Fruit fly (Drosophila melanogaster) whole organism, embryonic: ENCODE measurements around the gene Mad.

ENCODE experiments used
- Bgb ChIP-seq: fragments of 200-800 bp; sonication (Bioruptor generic); IDR thresholded peaks from 2 replicates; pipeline ENCODE4 v1.3.6; 2022; ENCODE audit warnings: missing biosample characterization, missing genetic modification characterization; ENCODE audit not compliant: partially characterized antibody
- CG10209 ChIP-seq: fragments of 200-800 bp; sonication (Bioruptor generic); optimal IDR thresholded peaks from 3 replicates; lab custom pipeline; 2017; ENCODE audit warnings: missing biosample characterization, mild to moderate bottlenecking, missing genetic modification characterization, missing genetic modification reagents
- CG1024 ChIP-seq: fragments of 200-800 bp; sonication (Bioruptor generic); IDR thresholded peaks from 2 replicates; pipeline ENCODE4 v1.3.6; 2022; ENCODE audit warnings: missing biosample characterization, missing genetic modification characterization
- CG10366 ChIP-seq: fragments of 200-800 bp; sonication (Bioruptor generic); IDR thresholded peaks from 2 replicates; pipeline ENCODE4 v1.3.6; 2022; ENCODE audit warnings: missing biosample characterization, missing genetic modification characterization
- CG10431 ChIP-seq: fragments of 200-800 bp; sonication (Bioruptor generic); optimal IDR thresholded peaks from 3 replicates; lab custom pipeline; 2018; ENCODE audit warnings: missing biosample characterization, mild to moderate bottlenecking, missing genetic modification characterization
- CG10543 ChIP-seq: fragments of 200-800 bp; sonication (Bioruptor generic); optimal IDR thresholded peaks from 3 replicates; lab custom pipeline; 2017; ENCODE audit warnings: missing biosample characterization, mild to moderate bottlenecking, missing genetic modification characterization, moderate library complexity
- CG10654 ChIP-seq: fragments of 200-800 bp; sonication (Bioruptor generic); optimal IDR thresholded peaks from 2 replicates; lab custom pipeline; 2016; ENCODE audit warnings: missing biosample characterization, missing genetic modification characterization
- CG12104 ChIP-seq: fragments of 200-800 bp; sonication (Bioruptor generic); optimal IDR thresholded peaks from 3 replicates; lab custom pipeline; 2016; ENCODE audit warnings: missing biosample characterization, missing genetic modification characterization
- CG13287 ChIP-seq: fragments of 200-800 bp; sonication (Bioruptor generic); IDR thresholded peaks from 2 replicates; pipeline ENCODE4 v1.3.6; 2022; ENCODE audit warnings: missing biosample characterization, missing genetic modification characterization; ENCODE audit not compliant: partially characterized antibody
- CG18476 ChIP-seq: fragments of 200-800 bp; sonication (Bioruptor generic); optimal IDR thresholded peaks from 2 replicates; lab custom pipeline; 2016; ENCODE audit warnings: missing biosample characterization, mild to moderate bottlenecking, missing genetic modification characterization
- CG34422 ChIP-seq: fragments of 200-800 bp; sonication (Bioruptor generic); IDR thresholded peaks from 3 replicates; pipeline ENCODE4 v1.3.6; 2022; ENCODE audit warnings: missing biosample characterization, missing genetic modification characterization
- CG3995 ChIP-seq: fragments of 200-800 bp; sonication (Bioruptor generic); optimal IDR thresholded peaks from 3 replicates; lab custom pipeline; 2016; ENCODE audit warnings: missing biosample characterization, missing genetic modification characterization
- CG4360 ChIP-seq: fragments of 200-800 bp; sonication (Bioruptor generic); IDR thresholded peaks from 2 replicates; pipeline ENCODE4 v1.3.6; 2022; ENCODE audit warnings: missing biosample characterization, missing genetic modification characterization
- CG43689 ChIP-seq: fragments of 200-800 bp; sonication (Bioruptor generic); IDR thresholded peaks from 2 replicates; pipeline ENCODE4 v1.3.6; 2022; ENCODE audit warnings: missing biosample characterization, missing genetic modification characterization
- CG4854 ChIP-seq: fragments of 200-800 bp; sonication (Bioruptor generic); optimal IDR thresholded peaks from 2 replicates; lab custom pipeline; 2016; ENCODE audit warnings: missing biosample characterization, missing genetic modification characterization, inconsistent platforms
- CG6272 ChIP-seq: fragments of 200-800 bp; sonication (Bioruptor generic); IDR thresholded peaks from 2 replicates; pipeline ENCODE4 v1.3.6; 2022; ENCODE audit warnings: missing biosample characterization, missing genetic modification characterization
- CG6765 ChIP-seq: fragments of 200-800 bp; sonication (Bioruptor generic); optimal IDR thresholded peaks from 3 replicates; lab custom pipeline; 2017; ENCODE audit warnings: missing biosample characterization, mild to moderate bottlenecking, missing genetic modification characterization
- CG7786 ChIP-seq: fragments of 200-800 bp; sonication (Bioruptor generic); optimal IDR thresholded peaks from 2 replicates; lab custom pipeline; 2016; ENCODE audit warnings: missing biosample characterization, missing genetic modification characterization
- Camta ChIP-seq: fragments of 200-800 bp; sonication (Bioruptor generic); optimal IDR thresholded peaks from 2 replicates; lab custom pipeline; 2016; ENCODE audit warnings: missing biosample characterization, missing genetic modification characterization
- Dll ChIP-seq: fragments of 200-800 bp; sonication (Bioruptor generic); IDR thresholded peaks from 4 replicates; pipeline ENCODE4 v1.3.6; 2022; ENCODE audit warnings: missing biosample characterization, missing genetic modification characterization; ENCODE audit not compliant: partially characterized antibody
- Eip74EF ChIP-seq, 2 experiments: fragments of 200-800 bp in 1 of 2; fragments of >200 bp in 1 of 2; sonication (Bioruptor generic) in 1 of 2; optimal IDR thresholded peaks; 2 replicates each; lab custom pipeline; 2017 to 2019; ENCODE audit warnings: missing biosample characterization in 2 of 2, missing genetic modification characterization in 2 of 2, mild to moderate bottlenecking in 1 of 2, moderate library complexity in 1 of 2
- Fer1 ChIP-seq: fragments of 200-800 bp; sonication (Bioruptor generic); optimal IDR thresholded peaks from 2 replicates; lab custom pipeline; 2017; ENCODE audit warnings: missing biosample characterization, mild to moderate bottlenecking, missing genetic modification characterization
- Fer2 ChIP-seq: fragments of 200-800 bp; sonication (Bioruptor generic); optimal IDR thresholded peaks from 2 replicates; lab custom pipeline; 2018; ENCODE audit warnings: missing biosample characterization, mild to moderate bottlenecking, missing genetic modification characterization, moderate library complexity
- GATAe ChIP-seq: fragments of 200-800 bp; sonication (Bioruptor generic); conservative IDR thresholded peaks from 2 replicates; pipeline ENCODE4 v1.3.6; 2022; ENCODE audit warnings: missing biosample characterization, missing genetic modification characterization
- Hand ChIP-seq: fragments of 200-800 bp; sonication (Bioruptor generic); optimal IDR thresholded peaks from 2 replicates; lab custom pipeline; 2017; ENCODE audit warnings: mild to moderate bottlenecking, missing biosample characterization, missing genetic modification reagents, missing genetic modification characterization
- HmgZ ChIP-seq: fragments of 200-800 bp; sonication (Bioruptor generic); optimal IDR thresholded peaks from 2 replicates; lab custom pipeline; 2018; ENCODE audit warnings: missing biosample characterization, mild to moderate bottlenecking, missing genetic modification characterization
- Hmr ChIP-seq: fragments of 200-800 bp; sonication (Bioruptor generic); optimal IDR thresholded peaks from 3 replicates; lab custom pipeline; 2017; ENCODE audit warnings: mild to moderate bottlenecking, missing biosample characterization, missing genetic modification reagents, missing genetic modification characterization
- Mad ChIP-seq: fragments of 200-800 bp; sonication (Bioruptor generic); optimal IDR thresholded peaks from 2 replicates; lab custom pipeline; 2016; ENCODE audit warnings: missing biosample characterization, missing genetic modification characterization
- Pdp1 ChIP-seq, 2 experiments: fragments of 200-800 bp; sonication (Bioruptor generic); optimal IDR thresholded peaks; 3 replicates each; lab custom pipeline; 2016; ENCODE audit warnings: missing biosample characterization in 2 of 2, missing genetic modification characterization in 2 of 2, mild to moderate bottlenecking in 1 of 2, moderate library complexity in 1 of 2
- Ravus ChIP-seq: fragments of 200-800 bp; sonication (Bioruptor generic); IDR thresholded peaks from 2 replicates; pipeline ENCODE4 v1.3.6; 2022; ENCODE audit warnings: missing biosample characterization, missing genetic modification characterization
- Scr ChIP-seq: fragments of 200-800 bp; sonication (Bioruptor generic); IDR thresholded peaks from 2 replicates; pipeline ENCODE4 v1.3.6; 2022; ENCODE audit warnings: missing biosample characterization, missing genetic modification characterization; ENCODE audit not compliant: partially characterized antibody
- Stat92E ChIP-seq, 3 experiments: fragments of >200 bp in 2 of 3; fragments of 200-800 bp in 1 of 3; sonication (Bioruptor generic) in 1 of 3; optimal IDR thresholded peaks; 2 replicates each; lab custom pipeline; 2017 to 2019; ENCODE audit warnings: missing biosample characterization in 3 of 3, missing genetic modification characterization in 3 of 3, mild to moderate bottlenecking in 1 of 3, moderate library complexity in 1 of 3
- Tbp ChIP-seq: fragments of >200 bp; optimal IDR thresholded peaks from 2 replicates; lab custom pipeline; 2018; ENCODE audit warnings: missing biosample characterization, missing genetic modification characterization
- Usf ChIP-seq: fragments of 200-800 bp; sonication (Bioruptor generic); optimal IDR thresholded peaks from 2 replicates; lab custom pipeline; 2017; ENCODE audit warnings: missing genotype, missing biosample characterization, missing genetic modification characterization
- abd-A ChIP-seq: fragments of 200-800 bp; sonication (Bioruptor generic); optimal IDR thresholded peaks from 3 replicates; lab custom pipeline; 2019; ENCODE audit warnings: missing biosample characterization, mild to moderate bottlenecking, missing genetic modification characterization, moderate library complexity
- amos ChIP-seq: fragments of 200-800 bp; sonication (Bioruptor generic); IDR thresholded peaks from 2 replicates; pipeline ENCODE4 v1.3.6; 2022; ENCODE audit warnings: missing biosample characterization, missing genetic modification characterization; ENCODE audit not compliant: partially characterized antibody
- ap ChIP-seq: fragments of 200-800 bp; sonication (Bioruptor generic); IDR thresholded peaks from 2 replicates; pipeline ENCODE4 v1.3.6; 2022; ENCODE audit warnings: missing biosample characterization, missing genetic modification characterization
- cad ChIP-seq: fragments of >200 bp; optimal IDR thresholded peaks from 2 replicates; lab custom pipeline; 2017; ENCODE audit warnings: missing biosample characterization, missing genetic modification characterization
- chinmo ChIP-seq: fragments of 200-800 bp; sonication (Bioruptor generic); IDR thresholded peaks from 4 replicates; pipeline ENCODE4 v1.3.6; 2022; ENCODE audit warnings: missing biosample characterization, missing genetic modification characterization; ENCODE audit not compliant: partially characterized antibody
- exex ChIP-seq: fragments of 200-800 bp; sonication (Bioruptor generic); optimal IDR thresholded peaks from 4 replicates; lab custom pipeline; 2018; ENCODE audit warnings: missing biosample characterization, mild to moderate bottlenecking, missing genetic modification characterization, moderate library complexity
- inv ChIP-seq: fragments of 200-800 bp; sonication (Bioruptor generic); IDR thresholded peaks from 2 replicates; pipeline ENCODE4 v1.3.6; 2022; ENCODE audit warnings: missing biosample characterization, missing genetic modification characterization; ENCODE audit not compliant: partially characterized antibody
- kah ChIP-seq: fragments of 200-800 bp; sonication (Bioruptor generic); optimal IDR thresholded peaks from 2 replicates; lab custom pipeline; 2018; ENCODE audit warnings: missing biosample characterization, mild to moderate bottlenecking, missing genetic modification characterization
- prd ChIP-seq, 3 experiments: fragments of >200 bp in 2 of 3; fragments of 200-800 bp in 1 of 3; sonication (Bioruptor generic) in 1 of 3; optimal IDR thresholded peaks in 2 of 3; IDR thresholded peaks in 1 of 3; 2 replicates in 2 of 3; 3 replicates in 1 of 3; pipeline versions ENCODE4 v1.3.6 to Lab custom; 2017 to 2022; ENCODE audit warnings: missing biosample characterization in 1 of 3, missing genetic modification characterization in 1 of 3
- pum ChIP-seq: fragments of 200-800 bp; sonication (Bioruptor generic); optimal IDR thresholded peaks from 2 replicates; lab custom pipeline; 2016; ENCODE audit warnings: missing biosample characterization, missing genetic modification characterization
- ro ChIP-seq: fragments of 200-800 bp; sonication (Bioruptor generic); IDR thresholded peaks from 2 replicates; pipeline ENCODE4 v1.3.6; 2022; ENCODE audit warnings: missing biosample characterization, missing genetic modification characterization
- sc ChIP-seq, 3 experiments: fragments of >200 bp in 2 of 3; fragments of 200-800 bp in 1 of 3; sonication (Bioruptor generic) in 1 of 3; optimal IDR thresholded peaks; 2 replicates in 2 of 3; 3 replicates in 1 of 3; lab custom pipeline; 2017; ENCODE audit warnings: mild to moderate bottlenecking in 1 of 3, missing biosample characterization in 1 of 3, missing genetic modification characterization in 1 of 3, missing genetic modification reagents in 1 of 3
- so ChIP-seq: fragments of 200-800 bp; sonication (Bioruptor generic); IDR thresholded peaks from 3 replicates; pipeline ENCODE4 v1.3.6; 2022; ENCODE audit warnings: missing biosample characterization, missing genetic modification characterization
- sr ChIP-seq: fragments of 200-800 bp; sonication (Bioruptor generic); IDR thresholded peaks from 3 replicates; pipeline ENCODE4 v1.3.6; 2022; ENCODE audit warnings: missing biosample characterization, missing genetic modification characterization
- tin ChIP-seq: fragments of 200-800 bp; sonication (Bioruptor generic); optimal IDR thresholded peaks from 3 replicates; lab custom pipeline; 2016; ENCODE audit warnings: missing biosample characterization, missing genetic modification characterization

The Mad gene

DNA sequence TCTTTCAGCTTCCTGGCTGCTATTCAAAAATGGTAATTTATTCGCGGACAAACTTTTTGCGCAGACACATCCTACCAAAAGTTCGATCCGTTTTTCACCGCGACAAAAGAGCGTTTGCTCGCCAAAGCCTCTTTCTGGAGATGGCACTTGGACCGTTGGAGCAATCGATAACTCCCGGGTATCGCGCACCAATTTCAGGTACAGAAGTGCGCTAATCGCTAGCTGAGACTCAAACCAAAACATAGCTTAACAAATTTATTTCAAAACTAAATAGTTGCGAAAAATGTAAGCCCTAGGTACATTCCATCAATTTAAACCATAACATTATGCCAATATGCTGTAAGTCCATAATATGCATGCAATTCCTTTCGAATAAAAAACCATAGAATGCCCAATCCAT is 14.7 kb downstream of the Mad start, which contains the start of gene toc (continued):
- TF ChIP-seq CG10209 (GFP tag; lab: Kevin White, UChicago) (no peak), CG43689 (GFP tag; lab: Robert Waterston, UW) (no peak), amos (peak; percentile 92), CG4854 (GFP tag; lab: Kevin White, UChicago) (no peak), GATAe (no peak), CG10366 (GFP tag; lab: Robert Waterston, UW) (no peak), CG10654 (GFP tag; lab: Kevin White, UChicago) (no peak), Dll (GFP tag; lab: Robert Waterston, UW) (peak; percentile 79), kah (GFP tag; lab: Kevin White, UChicago) (no peak), Ravus (GFP tag; lab: Robert Waterston, UW) (no peak), Hand (GFP tag; lab: Kevin White, UChicago) (no peak), Bgb (GFP tag; lab: Robert Waterston, UW) (peak; percentile 94), tin (no peak), CG10431 (GFP tag; lab: Kevin White, UChicago) (no peak), Pdp1 (GFP tag; optimal IDR thresholded peaks at IDR 0.05; lab: Kevin White, UChicago) (no peak), CG10543 (no peak), HmgZ (tag; lab: Kevin White, UChicago) (peak; percentile 53), CG18476 (no peak), CG1024 (GFP tag; lab: Robert Waterston, UW) (no peak), CG6272 (GFP tag; lab: Robert Waterston, UW) (no peak), Hmr (GFP tag; lab: Kevin White, UChicago) (peak; percentile 47), Stat92E (GFP tag; optimal IDR thresholded peaks at IDR 0.05; lab: Kevin White, UChicago) (no peak), inv (GFP tag; lab: Robert Waterston, UW) (peak; percentile 83), CG6765 (no peak), CG13287 (GFP tag; lab: Robert Waterston, UW) (peak; percentile 92), chinmo (GFP tag; lab: Robert Waterston, UW) (peak; percentile 81; the same call in 1 of the 4 replicates), CG3995 (GFP tag; lab: Kevin White, UChicago) (no peak), exex (peak; percentile 20), Tbp (GFP tag; lab: Kevin White, UChicago) (no peak), ro (GFP tag; lab: Robert Waterston, UW) (no peak), so (GFP tag; lab: Robert Waterston, UW) (no peak), prd (optimal IDR thresholded peaks at IDR 0.05; lab: Kevin White, UChicago) (no peak), prd (GFP tag; IDR thresholded peaks at IDR 0.05; lab: Robert Waterston, UW) (no peak), Fer2 (no peak), Eip74EF (GFP tag; optimal IDR thresholded peaks at IDR 0.05; lab: Kevin White, UChicago) (no peak), abd-A (tag; lab: Kevin White, UChicago) (peak; percentile 39), Fer1 (peak; percentile 13), pum (GFP tag; lab: Kevin White, UChicago) (no peak), Usf (GFP tag; lab: Kevin White, UChicago) (no peak), Camta (GFP tag; lab: Kevin White, UChicago) (no peak), Scr (GFP tag; lab: Robert Waterston, UW) (peak; percentile 80), CG4360 (GFP tag; lab: Robert Waterston, UW) (no peak), CG7786 (GFP tag; lab: Kevin White, UChicago) (peak; percentile 8), CG12104 (GFP tag; lab: Kevin White, UChicago) (no peak), Mad (GFP tag; lab: Kevin White, UChicago) (peak; percentile 23), sc (optimal IDR thresholded peaks at IDR 0.05; lab: Kevin White, UChicago) (no peak), sc (GFP tag; optimal IDR thresholded peaks at IDR 0.05; lab: Kevin White, UChicago) (no peak), cad (GFP tag; lab: Kevin White, UChicago) (no peak), CG34422 (GFP tag; lab: Robert Waterston, UW) (no peak), ap (GFP tag; lab: Robert Waterston, UW) (no peak), sr (GFP tag; lab: Robert Waterston, UW) (no peak)
